Worm (Caenorhabditis elegans): ENCODE measurements around the gene Y46G5A.23.

Y46G5A.23 gene

ce11 chrII:12805765-12806384 is 22.9 kb downstream of the Y46G5A.23 start (continued):
- no peak for TF ChIP-seq ZK337.2 (GFP tag; IDR thresholded peaks at IDR 0.05)
- no peak for TF ChIP-seq ceh-62 (tag; optimal IDR thresholded peaks at IDR 0.05)
- TF ChIP-seq lin-38 (GFP tag; IDR thresholded peaks at IDR 0.05): peak; percentile 47
- TF ChIP-seq nhr-42 (GFP tag; IDR thresholded peaks at IDR 0.05): no peak
- no peak for TF ChIP-seq nhr-10 (tag; optimal IDR thresholded peaks at IDR 0.05)
- no peak for TF ChIP-seq lir-3 (tag; optimal IDR thresholded peaks at IDR 0.05)
- no peak for TF ChIP-seq snpc-1.2 (GFP tag; IDR thresholded peaks at IDR 0.05)

ce11 chrII:12805161-12805560 is 23.6 kb downstream of the Y46G5A.23 start, which contains the start of the genes Y46G5A.18 and Y46G5A.47:
TSS of gene Y46G5A.18 (minus strand) at chrII:12805261.
TSS of gene Y46G5A.47 (minus strand) at chrII:12805306.
- no peak for TF ChIP-seq duxl-1 (tag; optimal IDR thresholded peaks at IDR 0.05; ENCODE audit: poor library complexity)
- TF ChIP-seq nhr-25 (tag; optimal IDR thresholded peaks at IDR 0.05; ENCODE audit: borderline replicate concordance, insufficient read depth): no peak
- TF ChIP-seq Y75B8A.6 (GFP tag; IDR thresholded peaks at IDR 0.05): no peak
- TF ChIP-seq nhr-77 (tag; optimal IDR thresholded peaks at IDR 0.05): no peak
- no peak for TF ChIP-seq saeg-2 (GFP tag; IDR thresholded peaks at IDR 0.05)

- TF ChIP-seq nhr-6 (tag; optimal IDR thresholded peaks at IDR 0.05) (no peak), zip-2 (tag; optimal IDR thresholded peaks at IDR 0.05) (no peak), cey-2 (tag; optimal IDR thresholded peaks at IDR 0.05; ENCODE audit: borderline replicate concordance, insufficient read depth) (no peak), nhr-48 (tag; optimal IDR thresholded peaks at IDR 0.05) (no peak), D1046.2 (GFP tag; IDR thresholded peaks at IDR 0.05) (no peak), skn-1 (tag; optimal IDR thresholded peaks at IDR 0.05) (no peak), nhr-10 (tag; optimal IDR thresholded peaks at IDR 0.05) (no peak), nhr-111 (GFP tag; optimal IDR thresholded peaks at IDR 0.05) (no peak), hlh-11 (tag; optimal IDR thresholded peaks at IDR 0.05) (peak; percentile 45), spr-1 (tag; optimal IDR thresholded peaks at IDR 0.05) (no peak), ceh-82 (tag; optimal IDR thresholded peaks at IDR 0.05) (no peak), ceh-20 (GFP tag; IDR thresholded peaks at IDR 0.05) (no peak), aha-1 (tag) (peak; percentile 38), ceh-28 (tag; optimal IDR thresholded peaks at IDR 0.05) (no peak), F49E8.2 (tag; optimal IDR thresholded peaks at IDR 0.05; ENCODE audit: borderline replicate concordance) (peak; percentile 67), dmd-6 (GFP tag; IDR thresholded peaks at IDR 0.05) (peak; percentile 44), F44E2.7 (GFP tag; IDR thresholded peaks at IDR 0.05) (no peak), ZK546.5 (tag; optimal IDR thresholded peaks at IDR 0.05) (no peak), mxl-3 (GFP tag; optimal IDR thresholded peaks at IDR 0.05) (peak; percentile 84), snpc-1.2 (GFP tag; IDR thresholded peaks at IDR 0.05) (peak; percentile 29; the same call in 1 of the 2 replicates), nhr-102 (tag; optimal IDR thresholded peaks at IDR 0.05) (no peak), T26A8.4 (GFP tag; IDR thresholded peaks at IDR 0.05) (no peak), lin-39 (tag; optimal IDR thresholded peaks at IDR 0.05) (no peak), dpl-1 (GFP tag; optimal IDR thresholded peaks at IDR 0.05) (peak; percentile 39), lsy-2 (tag; optimal IDR thresholded peaks at IDR 0.05) (peak; percentile 68 to 89), lin-38 (GFP tag; IDR thresholded peaks at IDR 0.05) (peak; percentile 97), egl-27 (tag; optimal IDR thresholded peaks at IDR 0.05) (no peak), jun-1 (tag; optimal IDR thresholded peaks at IDR 0.05) (no peak), php-3 (GFP tag; IDR thresholded peaks at IDR 0.05) (no peak), unc-62 (GFP tag; optimal IDR thresholded peaks at IDR 0.05 in 1 of 2) (no peak), unc-62 (tag; optimal IDR thresholded peaks at IDR 0.05) (no peak), aly-2 (tag; optimal IDR thresholded peaks at IDR 0.05) (no peak), hlh-30 (tag; optimal IDR thresholded peaks at IDR 0.05; ENCODE audit: insufficient read depth) (peak; percentile 40), nhr-28 (tag; optimal IDR thresholded peaks at IDR 0.05) (peak; percentile 77), hif-1 (tag; optimal IDR thresholded peaks at IDR 0.05) (no peak), zfp-3 (GFP tag; conservative IDR thresholded peaks at IDR 0.05) (no peak), F37D6.2 (tag; optimal IDR thresholded peaks at IDR 0.05) (no peak)
Measured at ce11 chrII:12799927-12800522, 28.7 kb downstream of the Y46G5A.23 start.

Data from whole organism, L4 larva.